Worm (Caenorhabditis elegans): ENCODE results near the gene clec-143.

clec-143 gene

DNA sequence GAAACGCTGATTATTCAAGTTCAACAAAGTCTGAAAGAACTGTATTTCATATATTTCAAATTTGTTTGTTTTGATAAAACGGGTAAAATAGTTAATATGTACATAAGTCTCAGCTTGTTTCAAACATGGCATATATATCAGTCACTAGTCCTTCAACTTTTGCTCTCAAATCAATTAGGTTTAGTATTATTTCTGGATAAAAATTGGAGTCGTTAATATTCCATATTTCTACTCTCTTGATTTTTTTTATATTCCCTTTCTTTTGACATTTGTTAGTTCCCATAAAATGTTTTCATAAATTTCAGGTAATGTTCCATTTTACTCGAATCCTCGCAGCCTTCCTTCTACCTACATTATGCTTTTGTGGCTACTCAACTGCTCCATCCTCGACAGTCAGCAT lies 34.3 kb downstream of the clec-143 start, which contains the start of gene cut-4:
TSS of gene cut-4 (plus strand) at position 301 of the 400 bp plus-strand sequence.
- no peak for TF ChIP-seq nhr-47 (tag; optimal IDR thresholded peaks at IDR 0.05)
- TF ChIP-seq fos-1 (tag; optimal IDR thresholded peaks at IDR 0.05), result no peak
- no peak for TF ChIP-seq nhr-76 (tag; optimal IDR thresholded peaks at IDR 0.05)
- no peak for TF ChIP-seq zag-1 (tag; optimal IDR thresholded peaks at IDR 0.05)
- TF ChIP-seq egl-13 (tag; optimal IDR thresholded peaks at IDR 0.05), result no peak
- TF ChIP-seq fkh-10 (GFP tag; optimal IDR thresholded peaks at IDR 0.05), result no peak

DNA sequence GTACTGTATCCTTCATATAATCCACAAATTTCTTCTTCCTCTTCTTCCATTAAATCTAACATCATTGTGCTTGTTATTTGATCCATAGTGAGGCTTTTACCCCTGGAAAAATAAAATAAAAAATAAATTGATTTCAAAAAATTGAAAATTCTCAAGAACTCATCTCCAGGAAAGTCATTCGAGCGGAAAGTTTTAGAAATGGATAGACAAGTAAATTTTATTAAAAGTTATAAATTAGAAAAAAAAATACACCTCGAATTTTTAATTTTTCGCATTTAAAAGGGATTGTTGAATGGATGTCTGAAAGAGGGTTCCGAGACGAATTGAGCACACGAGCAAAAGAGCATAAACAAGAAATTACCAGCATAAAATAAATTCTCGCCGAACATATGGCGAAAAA lies 48.2 kb downstream of the clec-143 start, which contains the start of gene frpr-21:
TSS of gene frpr-21 (minus strand) at position 101 of the 400 bp plus-strand sequence.
- no peak for TF ChIP-seq nhr-19 (GFP tag; conservative IDR thresholded peaks at IDR 0.05)
- TF ChIP-seq nhr-237 (tag; optimal IDR thresholded peaks at IDR 0.05), result no peak
- no peak for TF ChIP-seq unc-86 (tag; optimal IDR thresholded peaks at IDR 0.05)

Data from whole organism, L1 larva.